Worm (Caenorhabditis elegans) whole organism, L2 larva: ENCODE results near the gene F17E9.15.
"Not testable (repeated sequence)": the region's sequence is repeated elsewhere in the genome, so short reads cannot be mapped to it uniquely, and the experiment has no call there.

ENCODE experiments used
- F13H6.1 ChIP-seq: sonication (generic microtip); optimal IDR thresholded peaks from 2 replicates; lab custom pipeline; 2016; ENCODE audit warnings: missing genetic modification characterization, missing compliant biosample characterization
- R02D3.7 ChIP-seq: fragments of 150-350 bp; optimal IDR thresholded peaks from 2 replicates; lab custom pipeline; 2014; ENCODE audit warnings: missing biosample characterization, missing genetic modification characterization
- Y55F3AM.14 ChIP-seq: fragments of 200-800 bp; sonication (Bioruptor generic); optimal IDR thresholded peaks from 2 replicates; lab custom pipeline; 2018; ENCODE audit warnings: mild to moderate bottlenecking, missing genetic modification characterization, missing compliant biosample characterization
- ZK546.5 ChIP-seq: sonication (generic microtip); optimal IDR thresholded peaks from 2 replicates; lab custom pipeline; 2017; ENCODE audit warnings: missing biosample characterization, missing genetic modification characterization
- alr-1 ChIP-seq: fragments of 150-350 bp; optimal IDR thresholded peaks from 2 replicates; lab custom pipeline; 2014; ENCODE audit warnings: missing biosample characterization, missing genetic modification characterization
- aly-2 ChIP-seq: fragments of 150-350 bp; optimal IDR thresholded peaks from 2 replicates; lab custom pipeline; 2014; ENCODE audit warnings: missing biosample characterization, missing genetic modification characterization
- ama-1 ChIP-seq: fragments of 150-350 bp; optimal IDR thresholded peaks from 2 replicates; lab custom pipeline; 2018; ENCODE audit warnings: inconsistent platforms
- ceh-16 ChIP-seq: fragments of 150-350 bp; optimal IDR thresholded peaks from 2 replicates; lab custom pipeline; 2014; ENCODE audit warnings: missing biosample characterization, missing genetic modification characterization
- ceh-82 ChIP-seq: fragments of 150-350 bp; optimal IDR thresholded peaks from 2 replicates; lab custom pipeline; 2014; ENCODE audit warnings: missing biosample characterization, missing genetic modification characterization
- crh-2 ChIP-seq: sonication (generic microtip); optimal IDR thresholded peaks from 2 replicates; lab custom pipeline; 2017; ENCODE audit warnings: missing biosample characterization, missing genetic modification characterization
- elt-1 ChIP-seq: fragments of 150-350 bp; optimal IDR thresholded peaks from 2 replicates; lab custom pipeline; 2014; ENCODE audit warnings: missing biosample characterization, missing genetic modification characterization
- elt-3 ChIP-seq: sonication (generic microtip); optimal IDR thresholded peaks from 2 replicates; lab custom pipeline; 2017; ENCODE audit warnings: missing biosample characterization, missing genetic modification characterization
- lin-11 ChIP-seq: fragments of 150-350 bp; sonication (generic microtip); optimal IDR thresholded peaks from 2 replicates; lab custom pipeline; 2014; ENCODE audit warnings: missing biosample characterization, missing genetic modification characterization, inconsistent platforms, mixed read lengths
- lin-13 ChIP-seq: fragments of 150-350 bp; optimal IDR thresholded peaks from 2 replicates; lab custom pipeline; 2014; ENCODE audit warnings: missing biosample characterization, missing genetic modification reagents, missing genetic modification characterization
- lin-39 ChIP-seq: fragments of 150-350 bp; optimal IDR thresholded peaks from 2 replicates; lab custom pipeline; 2014; ENCODE audit warnings: missing biosample characterization, missing genetic modification reagents, missing genetic modification characterization
- lsy-2 ChIP-seq, 2 experiments: fragments of 150-350 bp in 1 of 2; sonication (generic microtip) in 1 of 2; optimal IDR thresholded peaks; 2 replicates each; lab custom pipeline; 2014 to 2017; ENCODE audit warnings: missing biosample characterization in 2 of 2, missing genetic modification characterization in 2 of 2
- mbf-1 ChIP-seq: sonication (generic microtip); optimal IDR thresholded peaks from 2 replicates; lab custom pipeline; 2017; ENCODE audit warnings: missing biosample characterization, missing genetic modification characterization
- nhr-10 ChIP-seq: sonication (generic microtip); optimal IDR thresholded peaks from 2 replicates; lab custom pipeline; 2017; ENCODE audit warnings: missing biosample characterization, missing genetic modification characterization
- nhr-129 ChIP-seq: fragments of 150-350 bp; optimal IDR thresholded peaks from 2 replicates; lab custom pipeline; 2014; ENCODE audit warnings: missing biosample characterization, missing genetic modification characterization
- nhr-21 ChIP-seq: fragments of 150-350 bp; optimal IDR thresholded peaks from 2 replicates; lab custom pipeline; 2014; ENCODE audit warnings: missing biosample characterization, missing genetic modification characterization
- nhr-23 ChIP-seq: fragments of 150-350 bp; optimal IDR thresholded peaks from 2 replicates; lab custom pipeline; 2014; ENCODE audit warnings: missing biosample characterization, missing genetic modification reagents, missing genetic modification characterization
- nhr-77 ChIP-seq: fragments of 150-350 bp; optimal IDR thresholded peaks from 2 replicates; lab custom pipeline; 2014; ENCODE audit warnings: missing biosample characterization, missing genetic modification characterization
- sem-4 ChIP-seq: fragments of 150-350 bp; optimal IDR thresholded peaks from 2 replicates; lab custom pipeline; 2014; ENCODE audit warnings: missing biosample characterization, missing genetic modification reagents, missing genetic modification characterization
- sma-3 ChIP-seq: sonication (generic microtip); optimal IDR thresholded peaks from 2 replicates; lab custom pipeline; 2016; ENCODE audit warnings: missing genetic modification reagents, missing genetic modification characterization, missing compliant biosample characterization
- sma-9 ChIP-seq, 2 experiments: fragments of 150-350 bp in 1 of 2; sonication (generic microtip) in 1 of 2; optimal IDR thresholded peaks; 2 replicates each; lab custom pipeline; 2014 to 2016; ENCODE audit warnings: missing genetic modification characterization in 2 of 2, mild to moderate bottlenecking in 1 of 2, missing biosample characterization in 1 of 2, missing compliant biosample characterization in 1 of 2, missing genetic modification reagents in 1 of 2, moderate library complexity in 1 of 2
- unc-39 ChIP-seq: fragments of 150-350 bp; optimal IDR thresholded peaks from 2 replicates; lab custom pipeline; 2014; ENCODE audit warnings: missing biosample characterization, missing genetic modification characterization
- unc-55 ChIP-seq: fragments of 150-350 bp; sonication (generic microtip); optimal IDR thresholded peaks from 3 replicates; lab custom pipeline; 2014; ENCODE audit warnings: missing biosample characterization, missing genetic modification reagents, missing genetic modification characterization
- ztf-1 ChIP-seq: fragments of 200-800 bp; sonication (Bioruptor generic); conservative IDR thresholded peaks from 2 replicates; pipeline ENCODE4 v1.3.6; 2022; ENCODE audit warnings: missing genetic modification characterization, missing compliant biosample characterization
- ztf-11 ChIP-seq: sonication (generic microtip); optimal IDR thresholded peaks from 2 replicates; lab custom pipeline; 2017; ENCODE audit warnings: missing biosample characterization, missing genetic modification characterization

The F17E9.15 gene

ce11 chrIV:8348073-8348472 is 855 bp downstream of the F17E9.15 start, which contains the start of gene F17E9.4:
TSS of gene F17E9.4 (plus strand) at chrIV:8348373.
- TF ChIP-seq mbf-1 (tag; lab: Kevin White, UChicago) (no peak), aly-2 (tag; lab: Kevin White, UChicago) (no peak), ceh-82 (tag; lab: Kevin White, UChicago) (no peak), lin-11 (tag; lab: Kevin White, UChicago) (no peak), sma-3 (no peak), lin-13 (no peak), Y55F3AM.14 (GFP tag; lab: Kevin White, UChicago) (no peak), nhr-10 (tag; lab: Kevin White, UChicago) (no peak), ztf-1 (GFP tag; lab: Robert Waterston, UW) (no peak)

ce11 chrIV:8352036-8352435 is 4.8 kb downstream of the F17E9.15 start, which contains the start of gene F17E9.16:
TSS of gene F17E9.16 (plus strand) at chrIV:8352336.
- TF ChIP-seq nhr-23 (tag; lab: Kevin White, UChicago); ztf-1 (GFP tag; lab: Robert Waterston, UW); lin-11 (tag; lab: Kevin White, UChicago): not testable (repeated sequence)

- TF ChIP-seq sma-9 (GFP tag; optimal IDR thresholded peaks at IDR 0.05; lab: Kevin White, UChicago) (no peak), sma-9 (tag; optimal IDR thresholded peaks at IDR 0.05; lab: Kevin White, UChicago) (no peak), Y55F3AM.14 (GFP tag; lab: Kevin White, UChicago) (no peak), nhr-77 (tag; lab: Kevin White, UChicago) (no peak), F13H6.1 (tag; lab: Kevin White, UChicago) (no peak)
These were observed 7.4 kb downstream of the F17E9.15 start, which contains the start of gene F17E9.3 for ce11 chrIV:8354572-8354971. TSS of gene F17E9.3 (plus strand) at chrIV:8354872.

- TF ChIP-seq ceh-16 (tag; lab: Kevin White, UChicago) (no peak), ceh-82 (tag; lab: Kevin White, UChicago) (no peak), lin-11 (tag; lab: Kevin White, UChicago) (no peak), elt-1 (tag; lab: Kevin White, UChicago) (no peak)
These were observed 8.4 kb downstream of the F17E9.15 start, which contains the start of the genes F17E9.2 and col-116 for ce11 chrIV:8355592-8355991. TSS of gene F17E9.2 (plus strand) at chrIV:8355892. TSS of gene col-116 (plus strand) at chrIV:8355906.

- TF ChIP-seq nhr-77 (tag; lab: Kevin White, UChicago) = no peak
- no peak for TF ChIP-seq crh-2
- TF ChIP-seq alr-1 (tag; lab: Kevin White, UChicago) = no peak
- TF ChIP-seq unc-39 (tag; lab: Kevin White, UChicago) = no peak
- no peak for TF ChIP-seq ceh-82 (tag; lab: Kevin White, UChicago)
- TF ChIP-seq nhr-21 = no peak
These were observed 10.1 kb downstream of the F17E9.15 start for ce11 chrIV:8357299-8357698.

ce11 chrIV:8358492-8358891 is 11.3 kb downstream of the F17E9.15 start, which contains the start of gene D2096.13:
TSS of gene D2096.13 (minus strand) at chrIV:8358592.
- TF ChIP-seq alr-1 (tag; lab: Kevin White, UChicago) (no peak), lsy-2 (tag; optimal IDR thresholded peaks at IDR 0.05; lab: Kevin White, UChicago) (no peak), lin-39 (no peak), lin-13 (no peak), sem-4 (tag; lab: Kevin White, UChicago) (no peak), nhr-129 (no peak), nhr-23 (tag; lab: Kevin White, UChicago) (no peak), ztf-11 (tag; lab: Kevin White, UChicago) (no peak), R02D3.7 (tag; lab: Kevin White, UChicago) (no peak), ama-1 (lab: Kevin White, UChicago) (no peak), elt-1 (tag; lab: Kevin White, UChicago) (no peak), unc-55 (GFP tag; lab: Kevin White, UChicago) (no peak), unc-39 (tag; lab: Kevin White, UChicago) (no peak), sma-3 (no peak), ZK546.5 (tag; lab: Kevin White, UChicago) (no peak), elt-3 (tag; lab: Kevin White, UChicago) (no peak)
